Fruit fly (Drosophila melanogaster): Measurements from ENCODE around the gene CG32832.

Gene CG32832

DNA sequence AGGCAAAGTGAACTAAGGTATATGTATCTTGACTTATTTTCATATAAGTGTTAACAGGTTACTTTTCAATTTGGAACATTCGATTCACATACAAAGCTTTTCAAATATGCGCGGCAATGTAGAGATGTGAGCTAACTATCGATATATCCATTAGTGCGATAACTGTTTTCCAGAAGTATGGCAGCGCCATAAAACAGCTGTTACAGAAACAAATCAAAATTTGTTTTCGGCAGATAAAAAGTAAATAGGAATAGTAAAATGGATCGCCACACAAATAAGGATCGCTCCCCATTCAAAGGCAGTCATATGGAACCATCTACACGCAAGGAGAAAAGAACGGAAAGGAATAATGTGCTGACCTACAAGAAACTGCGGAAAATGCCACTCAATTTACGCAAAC is at the start of gene CG32832, which contains the start of the genes CG31743 and CG34313:
Gene CG32832 (minus strand): TSS at position 3 of the 400 bp plus-strand sequence.
Gene CG31743 (plus strand): TSS at position 230 of the 400 bp plus-strand sequence.
Gene CG34313 (plus strand): TSS at position 230 of the 400 bp plus-strand sequence.
- TF ChIP-seq Myc (optimal IDR thresholded peaks at IDR 0.05) (no peak), h (optimal IDR thresholded peaks at IDR 0.05) (no peak), psq (optimal IDR thresholded peaks at IDR 0.05) (no peak), Sin3A (optimal IDR thresholded peaks at IDR 0.05) (no peak), insv (optimal IDR thresholded peaks at IDR 0.05) (no peak), ttk (optimal IDR thresholded peaks at IDR 0.05) (no peak)

DNA sequence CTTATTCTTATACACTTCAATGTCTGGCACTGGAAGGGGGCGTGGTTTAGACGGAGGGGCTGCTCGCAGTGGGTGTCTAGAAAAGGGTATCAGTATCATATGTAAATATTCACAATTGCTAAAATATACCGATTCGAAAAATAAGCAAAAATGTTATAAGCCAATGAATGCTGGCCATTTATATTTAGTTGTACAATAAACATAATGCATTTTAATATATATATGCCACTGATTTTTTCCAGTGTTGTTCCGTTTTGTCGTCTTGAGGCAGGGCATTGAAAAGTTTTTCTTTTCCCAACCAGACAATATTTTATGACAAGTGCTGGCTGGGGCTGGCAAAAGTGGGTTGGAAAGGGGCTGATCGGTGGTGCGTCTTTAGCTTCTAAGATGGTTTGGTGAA is 42.7 kb upstream of the CG32832 start:
- no peak for TF ChIP-seq h (optimal IDR thresholded peaks at IDR 0.05)
- no peak for TF ChIP-seq insv (optimal IDR thresholded peaks at IDR 0.05)
- no peak for TF ChIP-seq Sin3A (optimal IDR thresholded peaks at IDR 0.05)
- TF ChIP-seq psq (optimal IDR thresholded peaks at IDR 0.05): no peak
- no peak for TF ChIP-seq ttk (optimal IDR thresholded peaks at IDR 0.05)
- TF ChIP-seq Myc (optimal IDR thresholded peaks at IDR 0.05): no peak

DNA sequence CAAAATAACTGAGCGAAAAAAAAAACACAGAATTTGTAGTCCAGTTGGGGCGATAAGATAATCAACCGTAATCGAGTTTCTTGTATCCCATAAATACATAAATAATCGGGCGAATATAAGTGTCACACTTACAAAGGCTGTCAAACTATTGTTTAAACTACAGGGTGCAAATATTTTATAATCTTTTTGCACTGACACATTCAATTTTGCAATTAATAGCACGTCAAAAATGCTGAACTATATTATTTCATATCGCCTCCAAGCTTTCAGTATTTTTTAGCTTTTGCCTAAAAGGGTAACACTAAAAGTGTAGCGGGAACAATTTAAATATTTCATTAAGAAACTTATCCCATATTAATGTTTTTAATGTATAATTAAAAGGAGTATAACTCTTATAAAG is 31.1 kb upstream of the CG32832 start, which contains the start of gene ApepP:
Gene ApepP (minus strand): TSS at position 242 of the 400 bp plus-strand sequence.
- no peak for TF ChIP-seq Sin3A (optimal IDR thresholded peaks at IDR 0.05)
- TF ChIP-seq ttk (optimal IDR thresholded peaks at IDR 0.05): no peak

DNA sequence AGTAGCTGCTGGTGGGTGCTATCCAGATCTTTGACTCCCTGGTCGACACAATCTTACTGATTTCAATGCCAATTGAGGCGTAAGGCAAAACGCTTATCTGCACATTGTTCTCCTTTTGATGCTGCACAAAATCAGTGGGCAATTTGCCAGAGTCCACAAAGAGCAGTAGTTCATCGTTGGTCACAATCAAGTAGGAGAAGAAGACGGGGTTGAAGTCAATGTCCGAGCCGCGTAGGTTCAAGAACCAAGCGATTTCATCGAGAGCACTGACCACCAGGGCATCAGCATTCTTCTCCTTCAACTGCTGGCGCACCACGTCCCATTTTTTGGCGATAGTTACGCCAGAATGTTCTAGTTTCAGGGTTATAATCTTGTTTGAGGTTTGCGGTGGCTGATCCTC is 30.2 kb upstream of the CG32832 start:
- no peak for TF ChIP-seq Myc (optimal IDR thresholded peaks at IDR 0.05)
- TF ChIP-seq h (optimal IDR thresholded peaks at IDR 0.05): no peak
- TF ChIP-seq insv (optimal IDR thresholded peaks at IDR 0.05): no peak
- TF ChIP-seq ttk (optimal IDR thresholded peaks at IDR 0.05): no peak
- no peak for TF ChIP-seq psq (optimal IDR thresholded peaks at IDR 0.05)
- TF ChIP-seq Sin3A (optimal IDR thresholded peaks at IDR 0.05): no peak

DNA sequence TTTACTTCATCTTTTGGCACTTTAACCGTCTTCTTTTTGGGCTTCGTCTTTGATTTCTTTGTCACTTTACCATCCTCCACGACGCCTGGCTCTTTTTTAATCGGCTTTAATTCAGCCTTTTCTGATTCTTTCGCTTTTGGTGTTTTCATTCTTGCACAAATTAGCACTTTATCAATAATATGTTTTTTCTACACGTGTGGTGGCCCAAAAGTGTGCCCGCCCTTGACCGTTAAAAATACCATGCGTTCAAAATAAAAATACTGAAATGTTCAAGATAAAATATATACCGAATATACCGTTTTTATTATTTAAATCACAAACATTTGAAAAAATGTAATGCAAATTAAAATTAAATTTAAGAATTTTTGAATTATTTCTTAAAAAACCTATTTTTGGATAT is 22.9 kb upstream of the CG32832 start, which contains the start of gene CG12288:
Gene CG12288 (minus strand): TSS at position 216 of the 400 bp plus-strand sequence.
- TF ChIP-seq h (optimal IDR thresholded peaks at IDR 0.05) (no peak), Myc (optimal IDR thresholded peaks at IDR 0.05) (no peak), psq (optimal IDR thresholded peaks at IDR 0.05) (no peak), ttk (optimal IDR thresholded peaks at IDR 0.05) (no peak), insv (optimal IDR thresholded peaks at IDR 0.05) (no peak), Sin3A (optimal IDR thresholded peaks at IDR 0.05) (no peak)

DNA sequence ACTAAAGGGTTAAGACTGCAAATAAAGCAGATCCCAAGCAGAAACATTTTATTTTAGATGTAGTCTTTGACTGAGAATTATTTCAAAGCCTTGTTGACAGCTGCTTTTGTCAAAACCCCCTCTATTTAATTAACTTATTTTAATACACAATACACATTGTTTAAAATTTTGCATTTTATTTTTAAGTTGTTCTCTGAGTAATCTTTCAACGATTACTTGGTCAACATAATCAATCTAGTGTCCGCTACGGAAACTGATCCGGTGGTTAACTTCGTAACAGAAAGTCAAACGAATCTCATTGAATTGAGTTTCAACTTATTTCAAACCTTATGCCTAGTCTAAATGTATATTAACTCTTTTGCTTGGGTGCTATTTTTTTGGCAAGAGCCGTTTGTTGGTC is 21.3 kb upstream of the CG32832 start, which contains the start of gene CG31805:
Gene CG31805 (minus strand): TSS at position 101 of the 400 bp plus-strand sequence.
- no peak for TF ChIP-seq Myc (optimal IDR thresholded peaks at IDR 0.05)
- no peak for TF ChIP-seq h (optimal IDR thresholded peaks at IDR 0.05)
- TF ChIP-seq insv (optimal IDR thresholded peaks at IDR 0.05): no peak
- TF ChIP-seq Sin3A (optimal IDR thresholded peaks at IDR 0.05): no peak
- no peak for TF ChIP-seq ttk (optimal IDR thresholded peaks at IDR 0.05)
- no peak for TF ChIP-seq psq (optimal IDR thresholded peaks at IDR 0.05)

DNA sequence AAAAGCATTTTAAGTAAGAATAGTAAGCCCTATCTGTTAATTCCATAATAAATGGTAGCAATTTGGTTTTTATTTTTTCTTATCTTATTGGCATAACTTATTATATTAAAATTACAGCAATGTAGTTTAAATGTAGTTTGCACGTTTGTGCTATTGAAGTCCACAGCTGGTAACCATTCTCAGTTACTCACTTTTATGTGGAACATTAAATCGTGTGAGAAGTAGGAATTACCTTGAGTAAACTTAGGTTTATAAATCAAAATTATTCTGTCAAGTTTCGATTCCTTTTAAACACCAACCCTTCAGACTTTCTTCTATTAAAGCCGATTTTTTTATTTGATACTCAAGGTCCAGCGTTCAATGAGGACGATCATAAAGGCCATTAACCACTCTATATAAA is 10.5 kb upstream of the CG32832 start, which contains the start of gene CG42556:
Gene CG42556 (plus strand): TSS at position 301 of the 400 bp plus-strand sequence.
- TF ChIP-seq psq (optimal IDR thresholded peaks at IDR 0.05) (no peak), Myc (optimal IDR thresholded peaks at IDR 0.05) (no peak), insv (optimal IDR thresholded peaks at IDR 0.05) (no peak), ttk (optimal IDR thresholded peaks at IDR 0.05) (no peak), Sin3A (optimal IDR thresholded peaks at IDR 0.05) (no peak), h (optimal IDR thresholded peaks at IDR 0.05) (no peak)

DNA sequence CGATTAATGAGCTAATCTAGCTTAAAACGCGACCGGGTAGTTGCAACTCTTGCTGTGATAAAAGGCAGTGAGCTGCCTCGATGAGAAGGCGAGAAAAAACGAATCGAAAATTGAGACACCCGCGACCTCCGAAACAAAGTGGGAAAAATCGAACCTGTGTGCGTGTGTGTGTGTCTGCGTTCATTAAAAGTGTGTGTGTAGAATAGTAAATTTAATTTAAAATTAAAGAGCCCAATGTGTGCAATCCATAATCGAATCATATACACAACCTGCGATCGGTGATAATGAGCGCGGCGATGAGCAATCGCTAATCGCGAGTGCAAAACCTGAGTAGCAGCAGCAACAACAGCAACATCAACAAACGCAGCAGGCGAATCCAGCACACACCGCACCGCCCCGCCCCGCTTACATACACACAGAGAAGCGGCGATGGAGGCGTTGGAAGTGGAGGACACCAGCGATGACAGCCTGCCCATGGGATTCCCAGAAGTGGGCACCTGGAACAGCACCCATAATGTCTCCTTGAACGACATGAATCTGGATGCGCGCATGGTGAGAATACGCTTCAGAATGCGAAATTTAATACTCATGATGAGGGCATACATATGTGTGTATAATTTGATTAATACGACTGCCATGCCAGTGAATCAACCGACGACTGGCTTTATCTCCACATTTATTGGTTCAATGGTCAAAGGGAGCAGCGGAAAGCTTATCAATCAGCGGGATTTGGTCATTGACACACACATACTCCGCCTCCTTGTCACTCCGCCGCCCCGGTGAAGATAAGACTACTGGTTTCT is 9.7 kb upstream of the CG32832 start:
- TF ChIP-seq h (optimal IDR thresholded peaks at IDR 0.05): no peak

DNA sequence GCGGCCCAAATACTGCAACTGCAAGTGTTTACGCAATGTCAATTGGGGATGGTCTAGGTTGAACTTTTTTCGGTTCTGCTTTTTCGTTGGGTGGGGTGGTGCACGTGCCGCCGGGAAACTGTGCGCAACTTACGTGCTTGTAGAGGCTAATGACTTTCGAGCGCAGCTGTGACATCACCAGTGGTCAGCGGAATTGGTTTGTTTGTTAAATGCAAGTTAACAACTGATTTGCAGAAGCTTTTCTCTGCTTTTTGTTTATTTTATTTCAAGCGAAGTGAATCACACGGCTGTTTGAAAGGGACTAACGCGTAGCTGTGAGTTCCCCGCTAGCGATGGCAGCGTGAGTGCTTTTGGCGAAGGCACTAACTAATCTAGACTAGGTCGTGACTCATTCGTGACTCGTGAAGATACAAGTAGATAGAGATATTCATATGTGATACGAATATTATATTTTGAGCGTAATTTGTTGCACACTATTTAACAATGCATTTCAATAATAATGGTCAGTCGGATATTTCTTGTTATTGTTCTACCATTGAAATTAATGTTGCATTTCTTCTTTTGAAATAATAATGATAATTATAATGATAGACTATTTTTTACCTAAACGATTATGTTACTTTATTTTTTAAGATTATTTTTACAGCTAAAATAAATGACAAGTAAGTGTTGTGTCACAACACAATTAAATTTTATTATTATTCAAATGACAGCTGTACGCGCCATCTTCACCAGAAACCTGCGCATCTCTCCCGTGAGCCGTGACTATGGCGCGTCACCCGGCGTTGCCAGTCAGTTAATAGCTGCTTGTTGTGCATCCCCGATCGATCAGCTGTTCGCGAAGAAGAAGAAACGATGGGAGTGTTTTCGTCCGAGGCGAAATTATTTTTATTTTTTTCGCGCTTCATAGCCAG is 8.8 kb upstream of the CG32832 start, which contains the start of the genes osi and tweek:
Gene osi (minus strand): TSS at position 307 of the 914 bp plus-strand sequence.
Gene tweek (plus strand): TSS at position 831 of the 914 bp plus-strand sequence.
- TF ChIP-seq h (optimal IDR thresholded peaks at IDR 0.05) (no peak), ttk (optimal IDR thresholded peaks at IDR 0.05) (no peak), Sin3A (optimal IDR thresholded peaks at IDR 0.05) (no peak), Myc (optimal IDR thresholded peaks at IDR 0.05) (no peak), insv (optimal IDR thresholded peaks at IDR 0.05) (no peak), psq (optimal IDR thresholded peaks at IDR 0.05) (no peak)

DNA sequence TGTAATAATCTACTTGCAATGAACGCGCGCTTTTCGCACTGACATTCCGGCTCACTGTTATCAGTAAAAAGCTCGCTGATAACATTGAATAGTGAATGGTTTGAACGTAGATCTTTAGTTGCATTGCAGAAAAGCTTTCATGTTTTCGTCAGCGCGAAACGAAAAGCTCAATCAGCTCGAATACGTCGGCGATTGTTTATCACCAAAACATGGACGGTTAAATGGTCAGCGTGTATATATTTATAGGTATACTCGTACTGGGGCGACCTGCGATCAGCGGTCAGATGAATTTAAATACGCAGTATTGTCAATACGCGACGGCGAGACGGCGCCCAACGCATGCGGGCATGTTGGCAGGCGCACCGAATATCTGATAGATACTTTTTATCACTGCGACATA is 7.4 kb upstream of the CG32832 start:
- TF ChIP-seq Sin3A (optimal IDR thresholded peaks at IDR 0.05) (no peak), insv (optimal IDR thresholded peaks at IDR 0.05) (no peak), ttk (optimal IDR thresholded peaks at IDR 0.05) (no peak), psq (optimal IDR thresholded peaks at IDR 0.05) (no peak), Myc (optimal IDR thresholded peaks at IDR 0.05) (no peak), h (optimal IDR thresholded peaks at IDR 0.05) (no peak)

DNA sequence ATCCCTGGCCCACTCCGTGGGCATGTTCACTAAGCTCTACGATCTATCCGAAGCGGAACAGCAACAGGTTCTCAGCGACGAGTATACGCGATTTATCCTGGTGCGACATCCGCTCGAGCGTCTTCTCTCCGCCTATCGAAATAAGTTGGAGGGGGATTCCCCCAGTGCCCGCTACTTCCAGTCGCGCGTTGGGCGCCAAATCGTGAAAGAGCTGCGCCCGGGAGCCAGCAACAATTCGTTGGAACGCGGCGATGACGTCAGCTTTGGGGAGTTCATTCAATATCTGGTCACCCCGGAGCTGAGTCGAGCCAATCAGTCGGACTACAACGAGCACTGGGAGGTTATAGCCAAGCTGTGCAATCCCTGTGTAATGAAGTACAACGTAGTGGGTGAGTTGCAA is 6.3 kb upstream of the CG32832 start:
- TF ChIP-seq psq (optimal IDR thresholded peaks at IDR 0.05) (no peak), ttk (optimal IDR thresholded peaks at IDR 0.05) (no peak), insv (optimal IDR thresholded peaks at IDR 0.05) (no peak), Sin3A (optimal IDR thresholded peaks at IDR 0.05) (no peak), h (optimal IDR thresholded peaks at IDR 0.05) (no peak), Myc (optimal IDR thresholded peaks at IDR 0.05) (no peak)

DNA sequence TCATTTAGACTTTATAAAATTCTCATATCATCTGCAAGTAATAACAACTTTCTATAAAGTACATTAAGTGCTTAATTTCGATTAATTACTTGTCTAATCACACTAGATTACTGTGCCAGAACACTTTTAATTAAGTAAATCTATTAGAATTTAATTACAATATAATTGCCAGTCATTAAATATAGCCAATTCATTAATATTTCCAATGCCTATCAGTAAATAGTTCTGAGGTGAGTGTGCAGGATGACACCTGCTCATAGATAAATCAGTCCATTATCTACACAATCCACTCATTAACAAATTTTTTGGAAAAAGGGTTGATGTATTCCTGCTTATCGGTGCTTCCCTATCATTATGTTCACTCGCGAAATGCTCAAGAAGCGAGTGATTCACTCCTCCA is 5.6 kb upstream of the CG32832 start:
- no peak for TF ChIP-seq Myc (optimal IDR thresholded peaks at IDR 0.05)
- no peak for TF ChIP-seq psq (optimal IDR thresholded peaks at IDR 0.05)
- no peak for TF ChIP-seq ttk (optimal IDR thresholded peaks at IDR 0.05)
- TF ChIP-seq Sin3A (optimal IDR thresholded peaks at IDR 0.05): no peak
- no peak for TF ChIP-seq insv (optimal IDR thresholded peaks at IDR 0.05)
- no peak for TF ChIP-seq h (optimal IDR thresholded peaks at IDR 0.05)

Measured in Kc167 (cell line).